Fruit fly (Drosophila melanogaster) whole organism, embryonic: Measurements from ENCODE around the gene Naa80.

Experiments
- B-H1 ChIP-seq: fragments of 200-800 bp; sonication (Bioruptor generic); IDR thresholded peaks from 3 replicates; pipeline ENCODE4 v1.3.6; 2022; ENCODE audit warnings: missing biosample characterization, missing genetic modification characterization
- BEAF-32 ChIP-seq: fragments of 200-800 bp; sonication (Bioruptor generic); optimal IDR thresholded peaks from 3 replicates; lab custom pipeline; 2017; ENCODE audit warnings: missing biosample characterization, missing genetic modification characterization, mild to moderate bottlenecking, moderate library complexity, missing genetic modification reagents
- CG10267 ChIP-seq: fragments of 200-800 bp; sonication (Bioruptor generic); optimal IDR thresholded peaks from 2 replicates; lab custom pipeline; 2018; ENCODE audit warnings: missing biosample characterization, mild to moderate bottlenecking, missing genetic modification characterization, moderate library complexity
- CG11247 ChIP-seq: fragments of 200-800 bp; sonication (Bioruptor generic); IDR thresholded peaks from 2 replicates; pipeline ENCODE4 v1.3.6; 2022; ENCODE audit warnings: missing biosample characterization, missing genetic modification characterization
- CG12236 ChIP-seq: fragments of 200-800 bp; sonication (Bioruptor generic); optimal IDR thresholded peaks from 2 replicates; lab custom pipeline; 2016; ENCODE audit warnings: missing biosample characterization, missing genetic modification characterization
- CG1233 ChIP-seq: fragments of 200-800 bp; sonication (Bioruptor generic); optimal IDR thresholded peaks from 4 replicates; lab custom pipeline; 2018; ENCODE audit warnings: missing biosample characterization, mild to moderate bottlenecking, missing genetic modification characterization
- CG14014 ChIP-seq: fragments of 200-800 bp; sonication (Bioruptor generic); IDR thresholded peaks from 2 replicates; pipeline ENCODE4 v1.3.6; 2022; ENCODE audit warnings: missing biosample characterization, missing genetic modification characterization
- CG15696 ChIP-seq: fragments of 200-800 bp; sonication (Bioruptor generic); optimal IDR thresholded peaks from 2 replicates; lab custom pipeline; 2019; ENCODE audit warnings: missing biosample characterization, mild to moderate bottlenecking, missing genetic modification characterization, moderate library complexity
- CG16813 ChIP-seq: fragments of 200-800 bp; sonication (Bioruptor generic); IDR thresholded peaks from 3 replicates; pipeline ENCODE4 v1.3.6; 2022; ENCODE audit warnings: missing biosample characterization, missing genetic modification characterization; ENCODE audit not compliant: partially characterized antibody
- CG1832 ChIP-seq: fragments of 200-800 bp; sonication (Bioruptor generic); optimal IDR thresholded peaks from 2 replicates; lab custom pipeline; 2017; ENCODE audit warnings: missing biosample characterization, mild to moderate bottlenecking, missing genetic modification characterization, inconsistent platforms
- CG18599 ChIP-seq: fragments of 200-800 bp; sonication (Bioruptor generic); optimal IDR thresholded peaks from 3 replicates; lab custom pipeline; 2017; ENCODE audit warnings: missing biosample characterization, missing genetic modification characterization, mild to moderate bottlenecking, moderate library complexity, missing genetic modification reagents
- CG2129 ChIP-seq: fragments of 200-800 bp; sonication (Bioruptor generic); IDR thresholded peaks from 2 replicates; pipeline ENCODE4 v1.3.6; 2022; ENCODE audit warnings: missing biosample characterization, missing genetic modification characterization; ENCODE audit not compliant: partially characterized antibody
- CG30020 ChIP-seq: fragments of 200-800 bp; optimal IDR thresholded peaks from 2 replicates; lab custom pipeline; 2019; ENCODE audit warnings: missing biosample characterization, mild to moderate bottlenecking, missing genetic modification characterization, moderate library complexity
- CG30431 ChIP-seq: fragments of 200-800 bp; sonication (Bioruptor generic); optimal IDR thresholded peaks from 2 replicates; lab custom pipeline; 2017; ENCODE audit warnings: missing biosample characterization, missing genetic modification characterization
- CG3065 ChIP-seq: fragments of 200-800 bp; sonication (Bioruptor generic); optimal IDR thresholded peaks from 2 replicates; lab custom pipeline; 2016; ENCODE audit warnings: missing biosample characterization, missing genetic modification characterization
- CG31365 ChIP-seq: fragments of 200-800 bp; sonication (Bioruptor generic); optimal IDR thresholded peaks from 2 replicates; lab custom pipeline; 2018; ENCODE audit warnings: missing biosample characterization, mild to moderate bottlenecking, missing genetic modification characterization
- CG32532 ChIP-seq: fragments of 200-800 bp; sonication (Bioruptor generic); IDR thresholded peaks from 2 replicates; pipeline ENCODE4 v1.3.6; 2022; ENCODE audit warnings: missing biosample characterization, missing genetic modification characterization
- CG32772 ChIP-seq: fragments of 200-800 bp; sonication (Bioruptor generic); IDR thresholded peaks from 2 replicates; pipeline ENCODE4 v1.3.6; 2022; ENCODE audit warnings: missing biosample characterization, missing genetic modification characterization
- CG3847 ChIP-seq: fragments of 200-800 bp; sonication (Bioruptor generic); IDR thresholded peaks from 2 replicates; pipeline ENCODE4 v1.3.6; 2022; ENCODE audit warnings: missing biosample characterization, missing genetic modification characterization
- CG4854 ChIP-seq: fragments of 200-800 bp; sonication (Bioruptor generic); optimal IDR thresholded peaks from 2 replicates; lab custom pipeline; 2016; ENCODE audit warnings: missing biosample characterization, missing genetic modification characterization, inconsistent platforms
- CG5180 ChIP-seq: fragments of 200-800 bp; sonication (Bioruptor generic); optimal IDR thresholded peaks from 3 replicates; lab custom pipeline; 2017; ENCODE audit warnings: missing biosample characterization, missing genetic modification characterization, mild to moderate bottlenecking, moderate library complexity, missing genetic modification reagents
- CG6272 ChIP-seq: fragments of 200-800 bp; sonication (Bioruptor generic); IDR thresholded peaks from 2 replicates; pipeline ENCODE4 v1.3.6; 2022; ENCODE audit warnings: missing biosample characterization, missing genetic modification characterization
- CG7271 ChIP-seq: fragments of 200-800 bp; sonication (Bioruptor generic); optimal IDR thresholded peaks from 2 replicates; lab custom pipeline; 2018; ENCODE audit warnings: missing biosample characterization, mild to moderate bottlenecking, missing genetic modification characterization, moderate library complexity
- CG8765 ChIP-seq: fragments of 200-800 bp; sonication (Bioruptor generic); IDR thresholded peaks from 2 replicates; pipeline ENCODE4 v1.3.6; 2022; ENCODE audit warnings: missing biosample characterization, missing genetic modification characterization
- CG9817 ChIP-seq: fragments of 200-800 bp; sonication (Bioruptor generic); optimal IDR thresholded peaks from 2 replicates; lab custom pipeline; 2018; ENCODE audit warnings: missing biosample characterization, mild to moderate bottlenecking, missing genetic modification characterization, moderate library complexity
- Doc3 ChIP-seq: fragments of 200-800 bp; sonication (Bioruptor generic); IDR thresholded peaks from 3 replicates; pipeline ENCODE4 v1.3.6; 2022; ENCODE audit warnings: missing biosample characterization, missing genetic modification characterization; ENCODE audit not compliant: partially characterized antibody
- ERR ChIP-seq: fragments of 200-800 bp; sonication (Bioruptor generic); optimal IDR thresholded peaks from 2 replicates; lab custom pipeline; 2016; ENCODE audit warnings: missing biosample characterization, missing genetic modification characterization
- Gug ChIP-seq: fragments of 200-800 bp; sonication (Bioruptor generic); IDR thresholded peaks from 4 replicates; pipeline ENCODE4 v1.3.6; 2022; ENCODE audit warnings: missing biosample characterization, missing genetic modification characterization
- Sin3A ChIP-seq: fragments of >200 bp; optimal IDR thresholded peaks from 2 replicates; lab custom pipeline; 2018
- Sry-β ChIP-seq: fragments of 200-800 bp; sonication (Bioruptor generic); optimal IDR thresholded peaks from 2 replicates; lab custom pipeline; 2018; ENCODE audit warnings: missing biosample characterization, mild to moderate bottlenecking, missing genetic modification characterization, moderate library complexity
- az2 ChIP-seq: fragments of 200-800 bp; sonication (Bioruptor generic); optimal IDR thresholded peaks from 3 replicates; lab custom pipeline; 2016; ENCODE audit warnings: missing biosample characterization, missing genetic modification characterization
- br ChIP-seq: fragments of >200 bp; optimal IDR thresholded peaks from 2 replicates; lab custom pipeline; 2017
- cato ChIP-seq: fragments of 200-800 bp; sonication (Bioruptor generic); optimal IDR thresholded peaks from 2 replicates; lab custom pipeline; 2016; ENCODE audit warnings: missing biosample characterization, missing genetic modification characterization, borderline replicate concordance
- crc ChIP-seq: fragments of 200-800 bp; sonication (Bioruptor generic); optimal IDR thresholded peaks from 2 replicates; lab custom pipeline; 2016; ENCODE audit warnings: missing biosample characterization, missing genetic modification characterization
- dm ChIP-seq: fragments of 200-800 bp; sonication (Bioruptor generic); optimal IDR thresholded peaks from 3 replicates; lab custom pipeline; 2016; ENCODE audit warnings: missing biosample characterization, missing genetic modification characterization
- gcm ChIP-seq: fragments of 200-800 bp; sonication (Bioruptor generic); optimal IDR thresholded peaks from 2 replicates; lab custom pipeline; 2019; ENCODE audit warnings: missing biosample characterization, mild to moderate bottlenecking, missing genetic modification characterization, moderate library complexity
- hth ChIP-seq: fragments of >200 bp; optimal IDR thresholded peaks from 2 replicates; lab custom pipeline; 2017; ENCODE audit warnings: inconsistent platforms
- insv ChIP-seq, 2 experiments: fragments of 200-800 bp; sonication (Bioruptor generic); optimal IDR thresholded peaks; 3 replicates each; lab custom pipeline; 2016 to 2018; ENCODE audit warnings: missing biosample characterization in 2 of 2, missing genetic modification characterization in 2 of 2
- jigr1 ChIP-seq: fragments of 200-800 bp; sonication (Bioruptor generic); IDR thresholded peaks from 3 replicates; pipeline ENCODE4 v1.3.6; 2022; ENCODE audit warnings: missing biosample characterization, missing genetic modification characterization
- jing ChIP-seq: fragments of 200-800 bp; sonication (Bioruptor generic); optimal IDR thresholded peaks from 2 replicates; lab custom pipeline; 2018; ENCODE audit warnings: missing biosample characterization, mild to moderate bottlenecking, missing genetic modification characterization
- lmd ChIP-seq: fragments of 200-800 bp; sonication (Bioruptor generic); IDR thresholded peaks from 2 replicates; pipeline ENCODE4 v1.3.6; 2022; ENCODE audit warnings: missing biosample characterization, missing genetic modification characterization
- mld ChIP-seq: fragments of 200-800 bp; sonication (Bioruptor generic); IDR thresholded peaks from 3 replicates; pipeline ENCODE4 v1.3.6; 2022; ENCODE audit warnings: missing biosample characterization, missing genetic modification characterization; ENCODE audit not compliant: partially characterized antibody
- odd ChIP-seq: fragments of 200-800 bp; sonication (Bioruptor generic); optimal IDR thresholded peaks from 2 replicates; lab custom pipeline; 2017; ENCODE audit warnings: missing biosample characterization, mild to moderate bottlenecking, missing genetic modification characterization
- ro ChIP-seq: fragments of 200-800 bp; sonication (Bioruptor generic); IDR thresholded peaks from 2 replicates; pipeline ENCODE4 v1.3.6; 2022; ENCODE audit warnings: missing biosample characterization, missing genetic modification characterization
- sim ChIP-seq: fragments of 200-800 bp; sonication (Bioruptor generic); IDR thresholded peaks from 2 replicates; pipeline ENCODE4 v1.3.6; 2022; ENCODE audit warnings: missing biosample characterization, missing genetic modification characterization
- slou ChIP-seq: fragments of 200-800 bp; sonication (Bioruptor generic); optimal IDR thresholded peaks from 3 replicates; lab custom pipeline; 2016; ENCODE audit warnings: missing biosample characterization, missing genetic modification characterization
- tap ChIP-seq: fragments of 200-800 bp; optimal IDR thresholded peaks from 3 replicates; lab custom pipeline; 2019; ENCODE audit warnings: missing biosample characterization, mild to moderate bottlenecking, missing genetic modification characterization, moderate library complexity
- trem ChIP-seq: fragments of 200-800 bp; optimal IDR thresholded peaks from 3 replicates; lab custom pipeline; 2019; ENCODE audit warnings: missing biosample characterization, mild to moderate bottlenecking, missing genetic modification characterization, moderate library complexity
- unpg ChIP-seq: fragments of 200-800 bp; sonication (Bioruptor generic); optimal IDR thresholded peaks from 3 replicates; lab custom pipeline; 2018; ENCODE audit warnings: missing biosample characterization, mild to moderate bottlenecking, missing genetic modification characterization, moderate library complexity
- z ChIP-seq: fragments of 200-800 bp; sonication (Bioruptor generic); IDR thresholded peaks from 3 replicates; pipeline ENCODE4 v1.3.6; 2022; ENCODE audit warnings: missing biosample characterization, missing genetic modification characterization

Gene Naa80

DNA sequence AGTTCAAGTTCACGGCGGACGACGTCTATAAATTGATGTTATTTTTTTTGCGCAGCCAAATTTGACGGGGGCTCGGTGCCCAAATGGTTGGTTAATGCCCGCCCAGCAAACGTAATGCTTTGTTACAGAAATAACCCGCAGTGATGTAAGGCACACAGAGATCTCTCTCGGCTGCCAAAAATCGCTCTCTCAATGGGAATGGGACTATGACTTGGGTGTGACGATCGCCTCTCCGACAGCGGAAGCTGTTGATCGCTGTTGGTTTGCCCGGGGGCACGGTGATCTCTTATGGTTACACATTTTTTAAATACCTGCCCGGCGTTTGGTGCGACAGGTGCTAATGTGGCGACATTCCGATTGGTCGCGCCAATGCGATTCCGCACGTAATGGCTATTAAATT is 2.5 kb downstream of the Naa80 start (continued):
- TF ChIP-seq BEAF-32 (no peak), Doc3 (no peak), CG9817 (no peak), B-H1 (no peak)

DNA sequence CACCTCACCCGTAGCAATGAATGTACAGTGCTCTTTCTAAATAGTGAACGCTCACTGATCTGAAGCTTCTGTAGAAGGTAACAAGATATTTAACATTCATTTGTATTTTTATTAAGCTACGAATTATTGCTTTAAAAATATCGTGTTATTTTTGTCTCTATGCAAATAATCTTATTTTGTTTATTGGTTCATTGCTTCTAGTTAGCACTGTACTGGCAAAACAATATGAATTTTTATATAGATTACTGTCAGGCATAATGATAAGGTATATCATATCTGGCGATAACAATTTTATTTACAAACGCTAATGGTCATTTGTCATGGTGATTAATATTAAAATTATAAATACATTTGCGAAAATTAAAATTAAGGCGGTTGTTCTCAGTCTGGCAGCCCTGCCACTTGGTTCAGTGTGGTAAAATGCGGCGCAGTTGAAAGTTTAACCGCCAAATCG is 3.9 kb downstream of the Naa80 start, which contains the start of gene CG9471:
CG9471 (minus strand) TSS at position 24 of the 454 bp plus-strand sequence.
- TF ChIP-seq mld, result no peak
- peak; percentile 90 for TF ChIP-seq trem (tag; lab: Kevin White, UChicago)
- peak; percentile 83 for TF ChIP-seq cato (GFP tag; lab: Kevin White, UChicago)
- peak in 1 of 2 experiments; percentile 55 for TF ChIP-seq insv (GFP tag; optimal IDR thresholded peaks at IDR 0.05; lab: Kevin White, UChicago)
- peak; percentile 92 for TF ChIP-seq tap
- TF ChIP-seq hth (lab: Kevin White, UChicago), result no peak
- TF ChIP-seq Sry-β (GFP tag; lab: Kevin White, UChicago), result peak; percentile 10
- peak; percentile 70; the same call in 1 of the 2 replicates for TF ChIP-seq CG8765 (GFP tag; lab: Robert Waterston, UW)
- TF ChIP-seq sim (GFP tag; lab: Robert Waterston, UW), result peak; percentile 73
- TF ChIP-seq slou (GFP tag; lab: Kevin White, UChicago), result peak; percentile 91
- peak; percentile 68 for TF ChIP-seq dm
- TF ChIP-seq az2 (GFP tag; lab: Kevin White, UChicago), result peak; percentile 93
- TF ChIP-seq CG11247, result peak; percentile 90
- TF ChIP-seq ro (GFP tag; lab: Robert Waterston, UW), result peak; percentile 74
- no peak for TF ChIP-seq Sin3A (lab: Kevin White, UChicago)
- peak; percentile 47 for TF ChIP-seq CG31365
- TF ChIP-seq br (lab: Kevin White, UChicago), result no peak
- peak; percentile 72 for TF ChIP-seq CG30431 (GFP tag; lab: Kevin White, UChicago)
- peak; percentile 91 for TF ChIP-seq CG32772 (GFP tag; lab: Robert Waterston, UW)
- TF ChIP-seq z (GFP tag; lab: Robert Waterston, UW), result peak; percentile 32; the same call in 2 of the 3 replicates
- TF ChIP-seq crc, result peak; percentile 85
- TF ChIP-seq CG30020, result peak; percentile 51
- peak; percentile 83 for TF ChIP-seq odd (GFP tag; lab: Kevin White, UChicago)
- TF ChIP-seq CG12236 (GFP tag; lab: Kevin White, UChicago), result peak; percentile 81
- TF ChIP-seq CG7271, result peak; percentile 73
- TF ChIP-seq CG18599 (GFP tag; lab: Kevin White, UChicago), result peak; percentile 94
- TF ChIP-seq CG5180 (GFP tag; lab: Kevin White, UChicago), result peak; percentile 70
- peak; percentile 94 for TF ChIP-seq unpg (GFP tag; lab: Kevin White, UChicago)
- TF ChIP-seq gcm (GFP tag; lab: Kevin White, UChicago), result peak; percentile 94
- TF ChIP-seq CG4854 (GFP tag; lab: Kevin White, UChicago), result peak; percentile 88
- no peak for TF ChIP-seq CG1832 (GFP tag; lab: Kevin White, UChicago)
- TF ChIP-seq jing (GFP tag; lab: Kevin White, UChicago), result no peak
- peak; percentile 92 for TF ChIP-seq lmd (GFP tag; lab: Robert Waterston, UW)
- peak; percentile 80; the same call in 2 of the 3 replicates for TF ChIP-seq jigr1 (GFP tag; lab: Robert Waterston, UW)
- TF ChIP-seq Gug, result peak; percentile 89
- TF ChIP-seq CG32532, result peak; percentile 94
- peak; percentile 93 for TF ChIP-seq CG14014
- peak; percentile 60 for TF ChIP-seq CG3065
- peak; percentile 90 for TF ChIP-seq ERR (GFP tag; lab: Kevin White, UChicago)
- TF ChIP-seq CG10267 (tag; lab: Kevin White, UChicago), result peak; percentile 89
- TF ChIP-seq CG6272 (GFP tag; lab: Robert Waterston, UW), result peak; percentile 87
- TF ChIP-seq CG16813, result 0 out of 3 replicates have a peak, but pooled peaks have one; percentile 24
- TF ChIP-seq CG1233 (GFP tag; lab: Kevin White, UChicago), result peak; percentile 89
- no peak for TF ChIP-seq CG2129
- peak; percentile 76 for TF ChIP-seq CG15696
- TF ChIP-seq CG3847, result peak; percentile 89
